Worm (Caenorhabditis elegans): ENCODE results near the gene Y47D7A.13.

DNA sequence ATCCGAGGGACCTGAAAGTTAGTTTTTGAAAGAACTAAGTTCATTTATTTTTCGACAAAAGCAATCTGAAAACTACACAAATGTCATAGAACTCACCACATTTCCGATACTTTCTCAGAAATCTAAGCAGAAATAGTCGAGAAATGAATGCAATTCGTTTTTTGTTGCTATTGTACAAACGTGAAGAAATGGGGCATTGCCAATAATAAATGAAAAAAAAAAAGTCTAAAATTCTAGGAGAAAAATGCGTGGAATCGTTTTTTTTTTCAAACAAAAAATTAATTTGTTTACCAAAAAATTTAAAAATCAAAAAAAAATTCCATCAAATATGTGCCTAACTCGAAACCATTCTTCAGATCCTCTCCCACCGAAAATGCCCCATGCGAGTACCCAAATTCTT lies 24.0 kb downstream of the Y47D7A.13 start, which contains the start of gene Y47D7A.17:
- no peak for TF ChIP-seq ztf-23 (GFP tag; IDR thresholded peaks at IDR 0.05)
- no peak for TF ChIP-seq ref-1 (GFP tag; conservative IDR thresholded peaks at IDR 0.05)
- no peak for TF ChIP-seq flt-1 (GFP tag; IDR thresholded peaks at IDR 0.05)
- TF ChIP-seq T22C8.4 (GFP tag; IDR thresholded peaks at IDR 0.05) = no peak
- TF ChIP-seq med-1 (GFP tag; optimal IDR thresholded peaks at IDR 0.05; ENCODE audit: insufficient read depth) = no peak
- TF ChIP-seq ztf-29 (GFP tag; IDR thresholded peaks at IDR 0.05) = no peak
- TF ChIP-seq tab-1 (GFP tag; IDR thresholded peaks at IDR 0.05) = no peak
- no peak for TF ChIP-seq cog-1 (tag; optimal IDR thresholded peaks at IDR 0.05)
- TF ChIP-seq klf-2 (GFP tag; conservative IDR thresholded peaks at IDR 0.05) = no peak
